Worm (Caenorhabditis elegans): Measurements from ENCODE around the gene B0554.5.

The B0554.5 gene

DNA sequence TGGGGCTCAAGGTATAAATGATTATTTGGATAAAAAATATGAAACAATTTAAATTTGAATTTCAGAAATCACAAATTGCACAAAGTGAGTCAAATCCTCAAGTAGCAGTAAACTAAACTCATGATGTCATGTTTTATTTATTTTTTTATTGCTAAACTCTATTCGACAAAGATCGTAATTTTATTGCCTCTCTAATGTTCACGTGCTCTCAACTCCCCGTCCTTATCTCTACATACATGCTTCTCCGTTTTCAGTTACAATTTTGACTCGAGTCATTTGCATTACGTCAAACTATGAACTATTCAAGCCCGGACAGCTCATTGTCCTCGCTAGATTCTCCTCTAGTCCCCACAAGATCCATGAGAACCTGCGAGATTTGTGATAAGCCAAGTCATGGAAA lies 50.3 kb downstream of the B0554.5 start, which contains the start of gene nhr-99:
Gene nhr-99 (plus strand): TSS at position 263 of the 400 bp plus-strand sequence.
- TF ChIP-seq bed-1 (GFP tag; IDR thresholded peaks at IDR 0.05): no peak
- peak; percentile 59 for TF ChIP-seq nhr-80 (tag; optimal IDR thresholded peaks at IDR 0.05)
- TF ChIP-seq B0336.3 (GFP tag; IDR thresholded peaks at IDR 0.05): no peak
- no peak for TF ChIP-seq T26A5.8 (tag; optimal IDR thresholded peaks at IDR 0.05)
- no peak for TF ChIP-seq pbrm-1 (GFP tag; IDR thresholded peaks at IDR 0.05)
- TF ChIP-seq ceh-27 (GFP tag; optimal IDR thresholded peaks at IDR 0.05): no peak
- TF ChIP-seq lin-54 (GFP tag; optimal IDR thresholded peaks at IDR 0.05): no peak
- peak; percentile 46 for TF ChIP-seq atf-7 (tag; optimal IDR thresholded peaks at IDR 0.05)
